Fruit fly (Drosophila melanogaster) S2 (cell line): ENCODE data around the gene Atac3.

Experiments used
- CG8478 ChIP-seq: fragments of >200 bp; optimal IDR thresholded peaks from 2 replicates; lab custom pipeline; 2018
- CTCF ChIP-seq, 2 experiments: fragments of >200 bp; optimal IDR thresholded peaks; 2 replicates each; lab custom pipeline; 2018

Atac3 gene

DNA sequence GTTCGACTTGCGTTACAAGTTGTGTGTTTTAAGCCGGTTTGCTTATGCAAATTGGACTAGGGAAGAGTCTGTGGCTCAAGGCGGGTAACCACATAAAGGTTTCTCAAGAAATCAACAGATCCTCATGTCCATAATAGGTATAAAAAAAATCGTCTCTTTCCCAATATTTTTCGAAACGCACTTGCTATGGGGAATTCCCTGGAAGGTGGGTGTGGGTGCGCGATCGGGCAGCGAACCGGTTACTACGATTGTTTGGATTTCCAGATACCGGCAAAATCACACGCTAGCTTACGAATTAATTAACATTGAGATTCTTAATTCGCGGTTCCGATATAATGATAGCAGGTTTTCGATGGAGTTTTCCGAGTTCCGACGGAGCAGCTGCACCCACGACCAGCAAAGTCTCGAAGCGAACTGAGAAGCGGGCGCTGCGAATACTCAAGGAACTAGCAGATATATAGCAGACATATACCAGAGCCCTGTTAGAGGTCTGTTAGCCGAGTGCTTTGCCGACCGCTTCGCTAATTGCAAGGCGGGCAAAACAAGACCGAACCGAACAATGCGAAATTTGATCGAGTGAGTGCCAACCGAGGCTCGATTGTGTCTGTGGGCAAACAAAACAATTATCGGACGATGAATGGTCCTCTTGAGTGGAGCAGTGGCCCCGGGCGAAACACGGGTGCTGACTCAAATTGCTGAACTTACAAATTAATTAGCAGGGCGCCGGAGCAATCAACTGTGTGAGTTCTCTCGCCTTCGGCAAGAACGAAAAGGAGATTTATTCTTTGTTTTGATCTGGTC, 13.5 kb upstream of the Atac3 start:
- TF ChIP-seq CTCF (optimal IDR thresholded peaks at IDR 0.05; lab: Kevin White, UChicago): no peak
- TF ChIP-seq CG8478 (lab: Kevin White, UChicago): no peak

DNA sequence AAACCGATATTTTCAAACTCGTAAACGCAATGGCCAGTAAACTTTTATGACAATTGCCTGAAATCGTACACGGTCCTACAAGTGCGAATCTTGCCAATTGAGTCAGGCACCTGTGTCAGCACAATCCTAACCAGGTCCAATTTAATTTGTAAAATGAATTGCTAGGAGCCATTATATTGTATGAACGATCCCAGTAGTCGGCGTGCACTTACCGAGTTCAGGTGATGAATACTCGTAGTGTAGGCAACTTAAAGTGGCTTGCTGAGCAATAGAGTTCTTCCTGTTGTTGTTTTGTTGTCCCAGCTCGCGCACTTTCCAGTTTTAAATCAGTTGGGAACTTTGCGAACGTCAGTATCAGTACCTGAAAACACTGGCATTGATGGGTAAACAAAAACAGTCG, 12.8 kb upstream of the Atac3 start:
- no peak for TF ChIP-seq CTCF (optimal IDR thresholded peaks at IDR 0.05; lab: Kevin White, UChicago)
- TF ChIP-seq CG8478 (lab: Kevin White, UChicago): no peak

DNA sequence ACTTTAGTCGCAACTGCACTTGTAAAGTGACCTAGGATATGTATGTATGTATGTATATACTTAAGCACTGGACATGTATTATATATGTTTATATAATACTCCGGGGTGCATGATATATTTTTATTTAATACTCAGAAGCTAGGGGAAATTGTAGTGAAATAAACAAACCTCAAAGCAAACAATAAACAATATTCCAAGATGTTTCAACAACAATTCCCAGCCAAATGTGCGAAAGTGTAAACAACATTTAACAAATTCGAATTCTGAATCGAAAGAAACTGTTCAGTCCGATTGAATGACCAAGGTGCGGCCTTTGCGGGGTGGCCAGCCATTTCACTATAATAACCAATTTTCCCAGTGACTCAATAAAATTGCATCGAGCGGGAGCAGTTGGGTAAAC, 12.3 kb upstream of the Atac3 start:
- TF ChIP-seq CTCF (optimal IDR thresholded peaks at IDR 0.05; lab: Kevin White, UChicago): no peak
- no peak for TF ChIP-seq CG8478 (lab: Kevin White, UChicago)

DNA sequence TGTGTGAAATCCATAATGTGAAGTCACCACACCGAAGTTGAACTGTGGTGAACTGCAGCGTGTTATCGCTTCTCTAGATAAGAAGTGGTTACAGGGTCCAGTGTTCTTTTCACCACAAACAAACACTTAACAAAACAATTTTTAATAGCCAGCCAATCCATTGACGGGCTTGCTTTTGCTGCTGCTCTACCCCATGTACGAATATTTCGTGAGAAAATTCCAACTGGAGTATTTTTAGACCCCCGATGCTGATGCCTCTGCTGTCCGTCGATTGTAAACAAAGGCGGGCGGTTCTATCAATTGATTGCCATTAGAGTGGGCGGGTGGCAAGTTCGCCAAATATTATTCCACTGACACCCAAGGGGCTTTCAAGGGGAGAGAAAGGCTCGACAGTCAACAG, 11.3 kb upstream of the Atac3 start:
- TF ChIP-seq CTCF (optimal IDR thresholded peaks at IDR 0.05; lab: Kevin White, UChicago) (no peak), CG8478 (lab: Kevin White, UChicago) (no peak)

DNA sequence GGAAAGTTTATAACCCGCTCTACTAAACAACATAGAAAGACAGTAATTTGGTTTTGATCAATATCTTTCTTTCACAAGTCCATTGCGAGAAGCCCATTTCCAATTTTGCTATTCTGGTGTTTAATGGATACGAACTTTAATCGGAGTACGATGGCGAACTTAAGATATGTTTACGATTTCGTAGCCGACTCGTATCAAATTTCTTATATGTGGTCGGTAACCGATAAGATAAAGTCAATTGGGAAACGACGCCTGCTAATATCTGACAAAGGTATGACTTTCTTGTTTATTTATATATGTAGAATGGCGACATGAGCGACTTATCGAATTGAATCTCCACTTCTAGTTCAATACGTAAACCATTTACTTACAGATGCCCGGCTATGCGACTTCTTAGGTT, 10.3 kb upstream of the Atac3 start:
- no peak for TF ChIP-seq CG8478 (lab: Kevin White, UChicago)
- TF ChIP-seq CTCF (optimal IDR thresholded peaks at IDR 0.05; lab: Kevin White, UChicago): no peak

DNA sequence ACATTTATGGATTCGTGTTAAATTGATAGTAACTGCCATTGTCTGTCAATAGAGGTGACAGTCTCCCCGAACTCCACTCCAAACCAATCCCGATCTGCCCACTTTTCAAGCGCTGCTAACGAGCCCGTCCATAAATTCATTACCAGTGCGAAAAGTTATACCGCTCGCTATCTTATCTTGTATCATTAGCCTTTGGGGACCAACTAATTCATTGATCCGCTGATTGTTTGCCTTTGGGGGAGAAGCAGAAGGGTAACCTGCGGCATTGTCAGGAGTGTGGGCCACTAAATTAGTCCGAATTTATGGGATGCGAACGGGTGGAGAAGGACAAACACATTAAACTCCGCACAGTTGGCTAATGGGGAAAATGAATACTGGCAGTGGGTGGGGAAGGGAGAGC, 9.4 kb upstream of the Atac3 start:
- no peak for TF ChIP-seq CG8478 (lab: Kevin White, UChicago)

DNA sequence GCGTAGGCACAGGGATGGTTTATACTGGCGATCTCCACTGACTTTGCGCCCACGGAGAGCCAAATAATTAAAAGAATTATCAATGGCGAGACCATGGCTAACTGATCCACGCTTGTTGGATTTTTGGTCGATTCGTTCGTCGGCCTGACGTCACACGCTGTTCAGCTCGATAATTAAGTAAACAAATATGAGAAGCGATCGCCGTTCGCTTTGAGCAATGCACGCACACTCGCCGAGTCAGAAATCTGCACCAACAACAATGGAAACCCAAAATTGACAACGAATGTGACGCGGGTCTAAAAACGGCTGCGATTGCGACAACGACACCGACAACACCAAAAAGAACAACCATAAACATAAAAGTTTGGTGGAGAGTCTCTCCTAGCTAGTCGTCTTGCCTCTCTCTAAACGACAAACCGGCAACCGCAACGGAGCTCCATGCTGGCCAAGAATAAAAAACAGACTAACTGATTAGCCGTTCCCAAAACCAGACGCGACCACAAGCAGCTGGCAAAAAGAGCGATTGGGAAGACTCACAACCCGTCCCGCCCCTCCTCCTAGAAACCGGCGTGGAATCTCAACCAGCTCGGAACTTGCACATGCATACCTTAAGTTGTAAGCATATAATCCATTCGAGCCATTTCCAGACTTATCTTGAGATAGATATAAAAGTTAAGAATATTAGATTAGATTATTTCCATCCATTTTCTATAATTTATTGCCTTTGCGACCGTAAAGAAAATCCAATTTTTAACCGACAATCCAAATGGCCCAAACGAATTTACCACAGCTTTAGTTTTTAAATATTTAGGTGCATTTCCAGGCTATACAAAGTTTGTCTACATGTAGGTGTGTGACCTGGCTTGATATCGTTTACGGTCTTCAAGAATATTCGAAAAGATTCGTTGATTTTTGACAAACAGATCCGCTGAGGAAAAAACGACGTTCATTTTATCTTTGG, 4.3 kb upstream of the Atac3 start, which contains the start of gene mthl9:
Gene mthl9, minus strand, starts transcription at position 468 of the 961 bp plus-strand sequence.
- TF ChIP-seq CG8478 (lab: Kevin White, UChicago): no peak
- peak in 1 of 2 experiments; percentile 50 for TF ChIP-seq CTCF (optimal IDR thresholded peaks at IDR 0.05; lab: Kevin White, UChicago)

DNA sequence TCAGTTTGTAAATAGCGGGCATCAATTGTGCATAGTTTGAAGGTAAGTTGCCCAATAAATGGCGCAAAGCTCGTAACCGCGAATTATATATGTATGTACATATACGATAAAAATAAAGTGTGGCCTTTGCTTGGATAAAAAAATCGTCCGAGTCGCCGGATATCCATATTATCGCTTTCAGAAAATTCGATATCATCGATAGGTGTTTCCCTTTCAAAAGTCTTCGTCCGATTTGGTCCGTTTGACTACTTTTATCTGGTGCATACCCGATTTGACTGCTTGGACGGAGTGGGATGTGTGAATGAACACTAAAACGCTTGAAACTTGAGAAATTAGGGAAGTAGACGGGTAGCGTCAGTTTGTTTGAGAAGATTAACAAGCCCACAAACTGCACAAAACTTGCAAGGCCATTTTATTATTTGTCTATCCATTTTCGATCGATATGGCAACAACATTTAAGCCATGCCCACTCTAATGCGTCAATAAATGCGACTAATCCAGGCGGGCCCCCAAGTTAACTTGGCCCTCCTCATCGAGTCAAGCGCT, 1.4 kb upstream of the Atac3 start:
- TF ChIP-seq CTCF (optimal IDR thresholded peaks at IDR 0.05; lab: Kevin White, UChicago): no peak
- TF ChIP-seq CG8478 (lab: Kevin White, UChicago): no peak

DNA sequence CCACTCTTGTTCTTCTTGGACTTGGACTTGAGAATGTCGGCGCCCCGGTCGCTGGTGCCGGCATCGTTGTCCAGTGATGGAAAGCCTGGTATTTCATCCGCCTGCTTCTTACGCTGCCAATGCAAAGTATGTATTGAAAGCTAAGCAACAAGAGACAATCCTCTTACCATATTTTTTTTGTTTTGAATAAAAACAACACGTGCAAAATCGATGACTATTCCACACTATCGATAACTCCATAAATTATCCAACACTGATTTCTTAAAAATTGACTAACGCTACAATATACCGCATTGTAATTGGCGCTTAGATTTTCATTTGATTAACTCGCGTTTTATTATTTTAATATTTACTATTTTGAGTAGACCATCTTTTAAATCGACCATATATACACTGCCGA, 3.3 kb downstream of the Atac3 start, which contains the start of gene CG32344:
Gene CG32344, minus strand, starts transcription at position 235 of the 400 bp plus-strand sequence.
- no peak for TF ChIP-seq CTCF (optimal IDR thresholded peaks at IDR 0.05; lab: Kevin White, UChicago)
- TF ChIP-seq CG8478 (lab: Kevin White, UChicago): no peak

DNA sequence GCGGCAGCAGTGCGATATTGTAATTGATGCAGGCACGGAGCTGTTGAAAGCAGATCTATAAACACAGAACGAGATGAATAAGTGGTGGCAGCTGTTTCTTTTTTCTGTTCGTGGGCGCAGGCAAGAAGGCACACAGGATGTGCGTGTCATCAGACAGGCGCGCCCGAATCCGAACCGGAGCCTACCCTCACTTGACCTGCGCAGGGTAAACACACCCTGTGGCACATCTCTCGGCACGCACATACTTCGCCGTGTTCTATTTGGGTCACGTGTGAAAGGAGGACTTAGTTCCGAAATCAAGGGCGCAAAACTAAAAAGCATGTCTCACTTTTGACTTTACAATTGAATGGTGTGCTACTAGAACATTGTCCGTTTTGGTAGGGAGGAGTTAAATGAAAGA, 6.3 kb downstream of the Atac3 start:
- TF ChIP-seq CG8478 (lab: Kevin White, UChicago) (no peak), CTCF (optimal IDR thresholded peaks at IDR 0.05; lab: Kevin White, UChicago) (no peak)

DNA sequence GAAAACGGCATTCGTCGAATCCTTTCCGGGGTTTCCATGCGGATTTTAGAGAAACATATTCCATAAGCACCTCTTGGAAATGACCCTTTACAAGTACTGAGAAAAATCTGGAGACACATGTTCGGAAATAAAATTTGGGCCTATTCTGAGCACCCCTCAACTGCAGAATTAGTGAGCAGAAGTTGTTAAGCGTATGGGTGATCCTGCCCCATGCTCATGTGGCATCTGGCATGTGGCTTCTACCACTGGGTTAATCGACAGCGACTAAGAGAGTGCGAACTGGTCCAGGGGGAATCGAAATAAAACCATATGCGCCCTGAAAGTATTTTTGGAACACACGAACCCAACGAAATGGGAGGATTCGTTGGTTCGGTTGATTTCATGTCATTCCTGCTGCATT, 7.0 kb downstream of the Atac3 start:
- TF ChIP-seq CTCF (optimal IDR thresholded peaks at IDR 0.05; lab: Kevin White, UChicago): no peak
- no peak for TF ChIP-seq CG8478 (lab: Kevin White, UChicago)

DNA sequence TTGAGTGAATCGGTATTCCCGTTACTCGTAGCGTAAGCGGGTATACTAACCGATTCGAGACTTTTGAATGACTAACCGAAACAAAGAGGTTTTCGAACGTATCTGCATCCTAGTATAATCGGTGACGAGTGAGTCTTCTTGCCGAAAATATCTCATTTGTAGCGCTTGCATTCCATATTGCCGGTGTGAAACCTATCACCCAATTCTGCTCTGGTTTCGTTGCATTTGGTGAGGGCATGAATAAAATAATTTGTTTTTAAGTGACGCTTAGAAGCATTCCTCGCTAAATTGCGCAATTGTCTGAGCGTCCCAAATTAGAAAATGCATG, 7.8 kb downstream of the Atac3 start:
- TF ChIP-seq CTCF (optimal IDR thresholded peaks at IDR 0.05; lab: Kevin White, UChicago): no peak
- TF ChIP-seq CG8478 (lab: Kevin White, UChicago): no peak

DNA sequence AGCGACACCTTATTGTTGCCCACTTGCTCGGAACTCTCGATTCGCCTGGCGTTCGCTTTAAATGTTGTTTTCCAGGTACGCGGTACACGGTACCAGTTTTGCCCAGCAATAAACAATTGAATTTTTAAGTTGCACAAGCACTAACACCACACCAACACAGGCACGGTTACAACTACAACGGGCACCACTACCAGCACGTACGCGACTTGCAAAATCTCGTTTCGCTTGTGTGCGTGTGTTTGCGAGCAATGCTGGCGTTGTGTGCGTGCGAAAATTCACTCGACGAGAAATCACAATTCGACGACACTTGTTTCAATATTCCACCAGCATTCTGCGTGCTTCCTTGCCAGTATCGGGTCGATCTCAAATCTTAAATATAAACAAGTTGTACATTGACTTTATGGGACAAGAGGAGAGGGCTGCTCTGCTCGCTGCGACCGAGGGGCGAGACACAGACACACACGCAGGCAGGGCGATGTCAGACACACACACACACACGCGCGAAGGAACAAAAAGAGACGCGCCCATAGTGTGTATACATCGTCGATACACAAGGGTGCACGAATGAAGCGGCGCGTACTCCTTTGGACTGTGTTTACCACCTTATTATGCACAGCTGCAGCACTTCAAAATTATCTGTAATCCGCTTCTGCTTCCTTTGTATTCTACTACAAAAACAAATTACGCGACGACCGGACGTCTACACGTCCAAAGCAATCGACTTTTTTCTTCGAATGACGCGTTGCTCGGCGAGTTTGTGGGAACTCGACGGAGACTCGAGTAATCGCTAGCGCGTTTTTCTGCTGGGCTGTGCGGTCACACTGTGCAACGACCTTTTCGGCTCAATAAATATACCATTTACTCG, 8.4 kb downstream of the Atac3 start, which contains the start of gene fwd:
Gene fwd, minus strand, starts transcription at position 740 of the 865 bp plus-strand sequence.
- TF ChIP-seq CTCF (optimal IDR thresholded peaks at IDR 0.05; lab: Kevin White, UChicago) (peak; percentile 19 to 41), CG8478 (lab: Kevin White, UChicago) (peak; percentile 10)

DNA sequence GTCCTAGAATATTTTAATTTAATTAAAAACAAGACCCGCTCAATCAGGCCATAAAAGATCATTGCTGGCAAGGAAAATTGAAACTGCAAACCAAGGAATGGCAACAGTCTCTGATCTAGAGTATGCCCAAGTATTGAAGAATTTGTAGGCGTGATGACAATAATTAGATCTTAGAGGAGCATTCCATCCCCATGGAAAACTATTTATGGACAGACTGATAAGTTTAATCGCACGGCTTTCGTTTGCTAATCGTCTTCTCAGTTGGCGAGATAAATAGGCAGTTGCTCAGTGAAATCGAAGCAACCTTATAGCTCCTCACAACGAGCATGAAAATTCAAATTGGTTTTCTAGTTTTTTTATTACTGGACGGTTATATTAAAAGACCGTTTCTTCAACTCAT, 11.0 kb downstream of the Atac3 start, which contains the start of gene ddbt:
Gene ddbt, plus strand, starts transcription at position 301 of the 400 bp plus-strand sequence.
- TF ChIP-seq CG8478 (lab: Kevin White, UChicago): no peak
- TF ChIP-seq CTCF (optimal IDR thresholded peaks at IDR 0.05; lab: Kevin White, UChicago): no peak
